Worm (Caenorhabditis elegans) whole organism, mixed stage, embryonic: Measurements from ENCODE around the gene ceh-1.

Source experiments
- M03D4.4 ChIP-seq: sonication (generic microtip); optimal IDR thresholded peaks from 2 replicates; lab custom pipeline; 2017; ENCODE audit warnings: mild to moderate bottlenecking, missing genetic modification characterization, missing compliant biosample characterization
- blmp-1 ChIP-seq: fragments of 150-350 bp; optimal IDR thresholded peaks from 2 replicates; lab custom pipeline; 2014; ENCODE audit warnings: missing biosample characterization, missing genetic modification characterization
- ceh-39 ChIP-seq: fragments of 150-350 bp; optimal IDR thresholded peaks from 2 replicates; lab custom pipeline; 2014; ENCODE audit warnings: missing biosample characterization, missing genetic modification characterization
- ceh-43 ChIP-seq: fragments of 200-800 bp; sonication (Bioruptor generic); optimal IDR thresholded peaks from 2 replicates; lab custom pipeline; 2018; ENCODE audit warnings: mild to moderate bottlenecking, missing genetic modification characterization, moderate library complexity, missing compliant biosample characterization
- ceh-83 ChIP-seq: fragments of 200-800 bp; sonication (Bioruptor generic); optimal IDR thresholded peaks from 2 replicates; lab custom pipeline; 2018; ENCODE audit warnings: mild to moderate bottlenecking, missing genetic modification characterization, missing compliant biosample characterization
- ces-1 ChIP-seq: fragments of 150-350 bp; optimal IDR thresholded peaks from 2 replicates; lab custom pipeline; 2014; ENCODE audit warnings: missing biosample characterization, missing genetic modification reagents, missing genetic modification characterization
- cnd-1 ChIP-seq: fragments of 200-800 bp; sonication (Bioruptor generic); optimal IDR thresholded peaks from 2 replicates; lab custom pipeline; 2018; ENCODE audit warnings: mild to moderate bottlenecking, missing genetic modification characterization, missing compliant biosample characterization
- elt-1 ChIP-seq: sonication (generic microtip); optimal IDR thresholded peaks from 2 replicates; lab custom pipeline; 2017; ENCODE audit warnings: missing genetic modification characterization, mild to moderate bottlenecking, missing compliant biosample characterization, antibody characterized with exemption, moderate library complexity, borderline replicate concordance; ENCODE audit not compliant: insufficient read depth
- elt-3 ChIP-seq: fragments of 150-350 bp; optimal IDR thresholded peaks from 2 replicates; lab custom pipeline; 2014; ENCODE audit warnings: missing biosample characterization, missing genetic modification characterization
- flh-1 ChIP-seq: fragments of 200-800 bp; sonication (Bioruptor generic); optimal IDR thresholded peaks from 2 replicates; lab custom pipeline; 2018; ENCODE audit warnings: mild to moderate bottlenecking, missing genetic modification characterization, moderate library complexity, missing compliant biosample characterization
- ham-2 ChIP-seq: fragments of 200-800 bp; sonication (Bioruptor generic); optimal IDR thresholded peaks from 2 replicates; lab custom pipeline; 2018; ENCODE audit warnings: mild to moderate bottlenecking, missing genetic modification characterization, missing compliant biosample characterization
- hlh-1 ChIP-seq: fragments of 150-350 bp; optimal IDR thresholded peaks from 2 replicates; lab custom pipeline; 2014; ENCODE audit warnings: missing biosample characterization, missing genetic modification reagents, missing genetic modification characterization
- lin-13 ChIP-seq: fragments of 150-350 bp; optimal IDR thresholded peaks from 2 replicates; lab custom pipeline; 2014; ENCODE audit warnings: missing biosample characterization, missing genetic modification characterization
- lsy-2 ChIP-seq: fragments of 150-350 bp; optimal IDR thresholded peaks from 2 replicates; lab custom pipeline; 2014; ENCODE audit warnings: missing biosample characterization, missing genetic modification characterization
- mep-1 ChIP-seq: fragments of 150-350 bp; optimal IDR thresholded peaks from 2 replicates; lab custom pipeline; 2017; ENCODE audit warnings: missing biosample characterization, missing genetic modification reagents, missing genetic modification characterization, inconsistent platforms
- mls-2 ChIP-seq: sonication (generic microtip); optimal IDR thresholded peaks from 2 replicates; lab custom pipeline; 2016; ENCODE audit warnings: mild to moderate bottlenecking, missing genetic modification characterization, moderate library complexity, missing compliant biosample characterization
- nhr-237 ChIP-seq: fragments of 150-350 bp; optimal IDR thresholded peaks from 2 replicates; lab custom pipeline; 2014; ENCODE audit warnings: missing biosample characterization, missing genetic modification characterization
- nhr-28 ChIP-seq: fragments of 150-350 bp; optimal IDR thresholded peaks from 2 replicates; lab custom pipeline; 2014; ENCODE audit warnings: missing biosample characterization, missing genetic modification characterization
- nhr-76 ChIP-seq: sonication (generic microtip); optimal IDR thresholded peaks from 2 replicates; lab custom pipeline; 2017; ENCODE audit warnings: missing biosample characterization, missing genetic modification characterization
- pha-4 ChIP-seq: fragments of 150-350 bp; optimal IDR thresholded peaks from 2 replicates; lab custom pipeline; 2018; ENCODE audit warnings: missing biosample characterization, missing genetic modification reagents, missing genetic modification characterization
- snpc-4 ChIP-seq: fragments of 150-350 bp; optimal IDR thresholded peaks from 2 replicates; lab custom pipeline; 2014; ENCODE audit warnings: missing biosample characterization, missing genetic modification characterization
- sptf-1 ChIP-seq: sonication (generic microtip); optimal IDR thresholded peaks from 2 replicates; lab custom pipeline; 2017; ENCODE audit warnings: mild to moderate bottlenecking, missing genetic modification characterization, moderate library complexity, missing compliant biosample characterization
- unc-120 ChIP-seq: sonication (generic microtip); optimal IDR thresholded peaks from 2 replicates; lab custom pipeline; 2017; ENCODE audit warnings: missing genetic modification characterization, missing compliant biosample characterization; ENCODE audit not compliant: poor library complexity, severe bottlenecking
- unc-39 ChIP-seq: fragments of 150-350 bp; optimal IDR thresholded peaks from 2 replicates; lab custom pipeline; 2014; ENCODE audit warnings: missing biosample characterization, missing genetic modification characterization
- unc-62 ChIP-seq: fragments of 150-350 bp; optimal IDR thresholded peaks from 2 replicates; lab custom pipeline; 2014; ENCODE audit warnings: missing biosample characterization, missing genetic modification reagents, missing genetic modification characterization
- zip-8 ChIP-seq: fragments of 150-350 bp; optimal IDR thresholded peaks from 2 replicates; lab custom pipeline; 2014; ENCODE audit warnings: missing biosample characterization, missing genetic modification characterization
- ztf-11 ChIP-seq: fragments of 150-350 bp; optimal IDR thresholded peaks from 2 replicates; lab custom pipeline; 2014; ENCODE audit warnings: missing biosample characterization, missing genetic modification characterization

The ceh-1 gene

ce11 chrX:4654057-4654456, at the start of gene ceh-1:
TSS of gene ceh-1 (minus strand) at chrX:4654157.
- TF ChIP-seq snpc-4: no peak
- TF ChIP-seq lsy-2 (tag; lab: Kevin White, UChicago): no peak
- no peak for TF ChIP-seq unc-62 (GFP tag; lab: Kevin White, UChicago)
- no peak for TF ChIP-seq M03D4.4
- TF ChIP-seq nhr-28 (tag; lab: Kevin White, UChicago): no peak
- TF ChIP-seq ceh-39 (tag; lab: Kevin White, UChicago): no peak
- no peak for TF ChIP-seq elt-3 (tag; lab: Kevin White, UChicago)
- no peak for TF ChIP-seq ces-1
- TF ChIP-seq blmp-1: no peak
- no peak for TF ChIP-seq pha-4
- TF ChIP-seq mep-1: no peak
- TF ChIP-seq ham-2 (GFP tag; lab: Kevin White, UChicago): no peak
- no peak for TF ChIP-seq flh-1
- TF ChIP-seq ceh-43 (GFP tag; lab: Kevin White, UChicago): no peak
- TF ChIP-seq elt-1 (tag; lab: Kevin White, UChicago): no peak
- TF ChIP-seq nhr-237 (tag; lab: Kevin White, UChicago): no peak
- TF ChIP-seq unc-120 (tag; lab: Kevin White, UChicago): no peak

ce11 chrX:4700083-4700482, 46.1 kb upstream of the ceh-1 start:
- TF ChIP-seq snpc-4 (no peak), ceh-83 (no peak), ceh-39 (tag; lab: Kevin White, UChicago) (no peak), mls-2 (tag; lab: Kevin White, UChicago) (no peak), elt-1 (tag; lab: Kevin White, UChicago) (no peak), pha-4 (no peak), M03D4.4 (no peak)

- TF ChIP-seq mls-2 (tag; lab: Kevin White, UChicago) (peak; percentile 8), ham-2 (GFP tag; lab: Kevin White, UChicago) (peak; percentile 37), sptf-1 (tag; lab: Kevin White, UChicago) (peak; percentile 42), nhr-76 (tag; lab: Kevin White, UChicago) (no peak), hlh-1 (peak; percentile 5), cnd-1 (peak; percentile 39), elt-1 (tag; lab: Kevin White, UChicago) (peak; percentile 21), ztf-11 (tag; lab: Kevin White, UChicago) (no peak), lin-13 (tag; lab: Kevin White, UChicago) (peak; percentile 10)
- TF ChIP-seq, all 35 proteins: peak for 7
Observed at ce11 chrX:4699411-4700050, 45.6 kb upstream of the ceh-1 start, which contains the start of gene hyl-2. TSS of gene hyl-2 (minus strand) at chrX:4699461.

- no peak for TF ChIP-seq elt-3 (tag; lab: Kevin White, UChicago)
- TF ChIP-seq nhr-237 (tag; lab: Kevin White, UChicago): no peak
Observed at ce11 chrX:4698271-4698670, 44.3 kb upstream of the ceh-1 start.

- peak; percentile 28 for TF ChIP-seq blmp-1
- peak; percentile 93 for TF ChIP-seq ham-2 (GFP tag; lab: Kevin White, UChicago)
- TF ChIP-seq hlh-1: no peak
Observed at ce11 chrX:4694611-4695370, 40.8 kb upstream of the ceh-1 start.

- no peak for TF ChIP-seq lin-13 (tag; lab: Kevin White, UChicago)
- no peak for TF ChIP-seq unc-39
- TF ChIP-seq zip-8 (tag; lab: Kevin White, UChicago): no peak
- TF ChIP-seq nhr-28 (tag; lab: Kevin White, UChicago): no peak
- TF ChIP-seq mls-2 (tag; lab: Kevin White, UChicago): no peak
- TF ChIP-seq pha-4: no peak
- TF ChIP-seq unc-120 (tag; lab: Kevin White, UChicago): no peak
- no peak for TF ChIP-seq ztf-11 (tag; lab: Kevin White, UChicago)
- no peak for TF ChIP-seq cnd-1
- no peak for TF ChIP-seq unc-62 (GFP tag; lab: Kevin White, UChicago)
Observed at ce11 chrX:4691148-4691773, 37.3 kb upstream of the ceh-1 start, which contains the start of gene K02G10.5. TSS of gene K02G10.5 (minus strand) at chrX:4691198.
